Worm (Caenorhabditis elegans): ENCODE data around the gene C35A5.8.

C35A5.8 gene

ce11 chrV:10525902-10526301 is at the start of gene C35A5.8, which contains the start of gene hda-11:
TSS of gene C35A5.8 (minus strand) at chrV:10525908.
TSS of gene hda-11 (plus strand) at chrV:10526184.
- peak; percentile 34 for TF ChIP-seq hmg-11 (tag; optimal IDR thresholded peaks at IDR 0.05)
- TF ChIP-seq elt-2 (tag; optimal IDR thresholded peaks at IDR 0.05) = peak; percentile 45
- TF ChIP-seq lsy-12 (tag; optimal IDR thresholded peaks at IDR 0.05) = peak; percentile 19
- TF ChIP-seq jun-1 (tag; optimal IDR thresholded peaks at IDR 0.05) = no peak
- no peak for TF ChIP-seq lin-39 (tag; optimal IDR thresholded peaks at IDR 0.05)
- no peak for TF ChIP-seq nhr-67 (tag; optimal IDR thresholded peaks at IDR 0.05)
- TF ChIP-seq fkh-2 (tag; optimal IDR thresholded peaks at IDR 0.05) = no peak
- peak; percentile 63 for TF ChIP-seq nhr-23 (tag; optimal IDR thresholded peaks at IDR 0.05)
- no peak for TF ChIP-seq R02D3.7 (tag; optimal IDR thresholded peaks at IDR 0.05)
- peak; percentile 48 for TF ChIP-seq skn-1 (tag; optimal IDR thresholded peaks at IDR 0.05)
- peak; percentile 58 for TF ChIP-seq nfya-1 (tag; optimal IDR thresholded peaks at IDR 0.05; ENCODE audit: insufficient read depth)
- no peak for TF ChIP-seq mdl-1 (tag; optimal IDR thresholded peaks at IDR 0.05)
- no peak for TF ChIP-seq tbx-2 (tag; optimal IDR thresholded peaks at IDR 0.05)
- peak; percentile 4 for TF ChIP-seq pqm-1 (tag; optimal IDR thresholded peaks at IDR 0.05)
- no peak for TF ChIP-seq fkh-10 (GFP tag; optimal IDR thresholded peaks at IDR 0.05)
- TF ChIP-seq nhr-25 (tag; optimal IDR thresholded peaks at IDR 0.05) = peak; percentile 52
- TF ChIP-seq nhr-237 (tag; optimal IDR thresholded peaks at IDR 0.05) = no peak
- TF ChIP-seq ZK546.5 (tag; optimal IDR thresholded peaks at IDR 0.05) = no peak
- TF ChIP-seq snpc-4 (tag; optimal IDR thresholded peaks at IDR 0.05) = peak; percentile 35
- no peak for TF ChIP-seq sea-2 (GFP tag; optimal IDR thresholded peaks at IDR 0.05)
- peak; percentile 93 for TF ChIP-seq nhr-43 (tag; optimal IDR thresholded peaks at IDR 0.05; ENCODE audit: poor library complexity, severe bottlenecking)
- peak; percentile 63 for TF ChIP-seq lin-15B (tag; optimal IDR thresholded peaks at IDR 0.05)
- TF ChIP-seq ceh-9 (tag; optimal IDR thresholded peaks at IDR 0.05) = no peak

DNA sequence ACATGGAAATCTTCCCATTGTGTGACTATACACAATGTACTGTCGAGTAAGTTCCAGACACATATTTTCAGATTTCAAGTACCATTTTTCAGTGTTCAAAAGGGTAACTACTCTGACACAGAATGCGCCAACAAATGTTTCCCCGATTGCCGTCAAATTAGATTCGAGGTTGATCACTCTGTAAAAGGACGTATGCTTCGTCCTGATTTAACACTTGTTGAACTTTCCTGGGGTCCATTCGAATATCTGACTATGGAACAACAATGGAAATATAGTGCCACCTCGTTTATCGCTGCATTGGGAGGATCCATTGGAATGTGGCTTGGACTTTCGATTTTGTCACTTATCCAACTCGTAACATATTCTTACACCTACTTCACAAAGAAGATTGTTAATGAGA is 48.5 kb upstream of the C35A5.8 start:
- TF ChIP-seq mdl-1 (tag; optimal IDR thresholded peaks at IDR 0.05) = no peak
- TF ChIP-seq sea-2 (GFP tag; optimal IDR thresholded peaks at IDR 0.05) = no peak
- TF ChIP-seq ceh-9 (tag; optimal IDR thresholded peaks at IDR 0.05) = no peak
- TF ChIP-seq ceh-16 (tag; optimal IDR thresholded peaks at IDR 0.05) = no peak
- TF ChIP-seq hmg-11 (tag; optimal IDR thresholded peaks at IDR 0.05) = no peak
- TF ChIP-seq ama-1 (optimal IDR thresholded peaks at IDR 0.05) = no peak
- no peak for TF ChIP-seq elt-2 (tag; optimal IDR thresholded peaks at IDR 0.05)
- TF ChIP-seq lin-39 (tag; optimal IDR thresholded peaks at IDR 0.05) = no peak
- TF ChIP-seq nhr-11 (tag; optimal IDR thresholded peaks at IDR 0.05) = no peak
- TF ChIP-seq ztf-4 (tag; optimal IDR thresholded peaks at IDR 0.05) = no peak
- no peak for TF ChIP-seq egl-5 (tag; optimal IDR thresholded peaks at IDR 0.05)
- no peak for TF ChIP-seq fkh-10 (GFP tag; optimal IDR thresholded peaks at IDR 0.05)
- no peak for TF ChIP-seq nhr-77 (tag; optimal IDR thresholded peaks at IDR 0.05)
- no peak for TF ChIP-seq ceh-82 (tag; optimal IDR thresholded peaks at IDR 0.05)
- no peak for TF ChIP-seq nhr-23 (tag; optimal IDR thresholded peaks at IDR 0.05)
- TF ChIP-seq nhr-28 (tag; optimal IDR thresholded peaks at IDR 0.05) = no peak
- no peak for TF ChIP-seq fkh-2 (tag; optimal IDR thresholded peaks at IDR 0.05)
- TF ChIP-seq lsy-12 (tag; optimal IDR thresholded peaks at IDR 0.05) = no peak
- TF ChIP-seq elt-1 (tag; optimal IDR thresholded peaks at IDR 0.05) = no peak
- TF ChIP-seq nhr-76 (tag; optimal IDR thresholded peaks at IDR 0.05) = no peak

DNA sequence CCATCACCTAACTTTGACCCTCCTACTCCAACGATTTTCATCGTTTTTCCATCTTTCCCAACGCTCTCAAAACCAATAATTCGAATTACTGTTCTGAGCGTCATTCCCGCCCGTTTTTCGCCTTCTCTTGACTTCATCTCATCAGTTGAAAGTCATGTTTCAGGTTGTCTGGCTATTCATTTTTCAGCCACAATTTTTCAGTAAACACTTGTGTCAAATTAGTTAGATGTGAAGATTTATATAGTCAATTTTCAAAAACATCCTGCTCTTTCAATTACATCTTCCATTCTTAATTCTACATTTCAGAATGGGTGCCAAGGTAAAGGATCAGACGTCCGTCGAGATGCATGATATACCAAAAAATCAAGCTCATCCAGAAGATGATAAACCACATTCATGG is 46.9 kb upstream of the C35A5.8 start, which contains the start of gene del-6:
TSS of gene del-6 (plus strand) at position 301 of the 400 bp plus-strand sequence.
- TF ChIP-seq nhr-77 (tag; optimal IDR thresholded peaks at IDR 0.05) (no peak), mdl-1 (tag; optimal IDR thresholded peaks at IDR 0.05) (no peak), pqm-1 (tag; optimal IDR thresholded peaks at IDR 0.05) (no peak), ceh-16 (tag; optimal IDR thresholded peaks at IDR 0.05) (no peak), pha-4 (tag; optimal IDR thresholded peaks at IDR 0.05) (no peak), tbx-2 (tag; optimal IDR thresholded peaks at IDR 0.05) (no peak), snpc-4 (tag; optimal IDR thresholded peaks at IDR 0.05) (no peak)

- TF ChIP-seq elt-3 (tag; optimal IDR thresholded peaks at IDR 0.05) (peak in 1 of 3 experiments; percentile 1), nhr-76 (tag; optimal IDR thresholded peaks at IDR 0.05) (no peak)
Observed at ce11 chrV:10571523-10571922, 45.8 kb upstream of the C35A5.8 start.

ce11 chrV:10568496-10568895 is 42.8 kb upstream of the C35A5.8 start:
- TF ChIP-seq lin-39 (tag; optimal IDR thresholded peaks at IDR 0.05) (no peak), skn-1 (tag; optimal IDR thresholded peaks at IDR 0.05) (no peak), nhr-11 (tag; optimal IDR thresholded peaks at IDR 0.05) (no peak), nhr-237 (tag; optimal IDR thresholded peaks at IDR 0.05) (no peak), ceh-82 (tag; optimal IDR thresholded peaks at IDR 0.05) (no peak), ztf-4 (tag; optimal IDR thresholded peaks at IDR 0.05) (no peak), mml-1 (tag; optimal IDR thresholded peaks at IDR 0.05) (no peak), aly-2 (tag; optimal IDR thresholded peaks at IDR 0.05) (no peak), fkh-2 (tag; optimal IDR thresholded peaks at IDR 0.05) (no peak), ZK546.5 (tag; optimal IDR thresholded peaks at IDR 0.05) (no peak), nhr-25 (tag; optimal IDR thresholded peaks at IDR 0.05) (no peak), mdl-1 (tag; optimal IDR thresholded peaks at IDR 0.05) (no peak), tbx-2 (tag; optimal IDR thresholded peaks at IDR 0.05) (no peak)
